Worm (Caenorhabditis elegans) whole organism, young adult: ENCODE results near the gene cisd-3.2.

ENCODE experiments used
- aptf-2 ChIP-seq: fragments of 200-800 bp; sonication (Bioruptor generic); conservative IDR thresholded peaks from 2 replicates; pipeline ENCODE4 v1.3.6; 2022; ENCODE audit warnings: missing genetic modification reagents, missing genetic modification characterization, missing compliant biosample characterization
- athp-1 ChIP-seq: sonication (generic microtip); optimal IDR thresholded peaks from 2 replicates; lab custom pipeline; 2017; ENCODE audit warnings: mild to moderate bottlenecking, missing genetic modification characterization, missing compliant biosample characterization
- chd-7 ChIP-seq: sonication (generic microtip); optimal IDR thresholded peaks from 2 replicates; lab custom pipeline; 2016; ENCODE audit warnings: mild to moderate bottlenecking, missing genetic modification characterization, moderate library complexity, missing compliant biosample characterization
- ets-4 ChIP-seq: fragments of 200-800 bp; sonication (Bioruptor generic); optimal IDR thresholded peaks from 2 replicates; lab custom pipeline; 2018; ENCODE audit warnings: mild to moderate bottlenecking, missing genetic modification characterization, missing compliant biosample characterization
- him-1 ChIP-seq: sonication (generic microtip); optimal IDR thresholded peaks from 2 replicates; lab custom pipeline; 2016; ENCODE audit warnings: missing genotype, missing genetic modification reagents, missing genetic modification characterization, missing compliant biosample characterization
- mes-4 ChIP-seq: sonication (generic microtip); optimal IDR thresholded peaks from 2 replicates; lab custom pipeline; 2016; ENCODE audit warnings: missing genotype, missing genetic modification characterization, missing compliant biosample characterization
- nhr-27 ChIP-seq: fragments of 200-800 bp; sonication (Bioruptor generic); optimal IDR thresholded peaks from 2 replicates; lab custom pipeline; 2018; ENCODE audit warnings: mild to moderate bottlenecking, missing genetic modification characterization, moderate library complexity, missing compliant biosample characterization
- ztf-28 ChIP-seq: fragments of 200-800 bp; sonication (Bioruptor generic); IDR thresholded peaks from 2 replicates; pipeline ENCODE4 v1.3.6; 2022; ENCODE audit warnings: missing genetic modification reagents, missing genetic modification characterization, missing compliant biosample characterization

DNA sequence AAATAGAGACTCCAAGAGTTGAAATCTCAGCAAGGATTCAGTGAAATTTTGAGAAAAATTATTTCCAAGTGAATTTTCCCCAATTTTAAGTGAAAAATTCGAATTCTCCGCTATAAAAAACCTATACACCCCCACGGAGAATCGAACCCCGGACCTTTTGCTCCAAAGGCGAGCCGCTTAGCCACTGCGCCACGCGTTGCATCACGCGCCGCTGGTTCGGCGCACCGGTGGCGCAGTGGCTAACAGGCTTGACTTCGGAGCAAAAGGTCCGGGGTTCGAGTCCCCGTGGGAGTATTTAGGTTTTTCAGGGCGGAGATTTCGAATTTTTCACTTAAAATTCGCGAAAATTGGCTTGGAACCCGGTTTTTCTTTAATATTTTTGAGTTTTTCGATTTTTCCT, 35.4 kb downstream of the cisd-3.2 start:
- no peak for TF ChIP-seq nhr-27
- no peak for TF ChIP-seq ets-4 (GFP tag; lab: Kevin White, UChicago)
- no peak for TF ChIP-seq athp-1
- TF ChIP-seq mes-4, result no peak
- no peak for TF ChIP-seq him-1 (tag; lab: Kevin White, UChicago)
- TF ChIP-seq chd-7 (tag; lab: Kevin White, UChicago), result no peak
- no peak for TF ChIP-seq ztf-28
- TF ChIP-seq aptf-2 (GFP tag; lab: Robert Waterston, UW), result no peak
